Worm (Caenorhabditis elegans): Measurements from ENCODE around the gene C38D4.7.

DNA sequence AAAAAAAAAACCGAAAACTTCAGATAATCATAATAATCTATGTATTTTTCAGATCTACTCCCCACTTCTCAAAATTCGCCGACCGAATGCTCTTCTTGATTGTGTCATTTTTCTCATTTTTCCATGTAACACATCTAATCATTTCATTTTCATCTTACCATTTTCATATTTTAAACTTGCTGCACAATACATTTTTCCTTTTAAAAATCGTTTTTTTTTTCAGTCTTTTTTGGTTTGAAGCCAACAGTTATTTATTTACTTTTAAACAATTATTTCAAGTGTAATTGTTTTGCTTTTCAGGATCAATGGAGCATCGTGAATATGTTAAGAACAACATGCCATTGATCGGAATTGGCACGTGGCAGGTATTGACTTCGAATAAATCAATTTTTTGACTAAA is 47.9 kb upstream of the C38D4.7 start, which contains the start of gene C35D10.6:
- no peak for TF ChIP-seq lin-15B (tag; optimal IDR thresholded peaks at IDR 0.05)
- no peak for TF ChIP-seq ztf-11 (tag; optimal IDR thresholded peaks at IDR 0.05)
- TF ChIP-seq elt-3 (tag; optimal IDR thresholded peaks at IDR 0.05), result no peak
- no peak for TF ChIP-seq ama-1 (optimal IDR thresholded peaks at IDR 0.05)
- TF ChIP-seq pha-4 (tag; optimal IDR thresholded peaks at IDR 0.05), result no peak
